Worm (Caenorhabditis elegans) whole organism, late embryonic: ENCODE data around the gene F58F6.5.

Experiments used
- K02D7.2 ChIP-seq: sonication (generic microtip); optimal IDR thresholded peaks from 2 replicates; lab custom pipeline; 2017; ENCODE audit warnings: mild to moderate bottlenecking, missing genetic modification characterization, missing compliant biosample characterization
- ama-1 ChIP-seq: fragments of 150-350 bp; optimal IDR thresholded peaks from 2 replicates; lab custom pipeline; 2014
- fax-1 ChIP-seq: sonication (generic microtip); optimal IDR thresholded peaks from 2 replicates; lab custom pipeline; 2016; ENCODE audit warnings: missing genotype, missing genetic modification characterization, missing compliant biosample characterization
- lin-11 ChIP-seq: fragments of 200-800 bp; sonication (Bioruptor generic); optimal IDR thresholded peaks from 2 replicates; lab custom pipeline; 2018; ENCODE audit warnings: mild to moderate bottlenecking, missing genetic modification characterization, missing compliant biosample characterization
- madf-2 ChIP-seq: sonication (generic microtip); optimal IDR thresholded peaks from 2 replicates; lab custom pipeline; 2017; ENCODE audit warnings: missing genetic modification characterization, missing compliant biosample characterization
- nfya-1 ChIP-seq: sonication (generic microtip); optimal IDR thresholded peaks from 2 replicates; lab custom pipeline; 2017; ENCODE audit warnings: missing genetic modification characterization, mild to moderate bottlenecking, missing compliant biosample characterization, antibody characterized with exemption, moderate library complexity
- nhr-11 ChIP-seq: fragments of 150-350 bp; optimal IDR thresholded peaks from 2 replicates; lab custom pipeline; 2014; ENCODE audit warnings: missing biosample characterization, missing genetic modification characterization
- pag-3 ChIP-seq: sonication (generic microtip); optimal IDR thresholded peaks from 2 replicates; lab custom pipeline; 2016; ENCODE audit warnings: missing compliant biosample characterization, missing genetic modification characterization, borderline replicate concordance
- tbx-2 ChIP-seq: sonication (generic microtip); optimal IDR thresholded peaks from 2 replicates; lab custom pipeline; 2016; ENCODE audit warnings: missing genetic modification characterization, missing compliant biosample characterization
- unc-42 ChIP-seq: sonication (generic microtip); optimal IDR thresholded peaks from 2 replicates; lab custom pipeline; 2016; ENCODE audit warnings: missing genotype, missing genetic modification characterization, missing compliant biosample characterization
- ztf-16 ChIP-seq: sonication (generic microtip); optimal IDR thresholded peaks from 2 replicates; lab custom pipeline; 2017; ENCODE audit warnings: missing genetic modification characterization, missing compliant biosample characterization

DNA sequence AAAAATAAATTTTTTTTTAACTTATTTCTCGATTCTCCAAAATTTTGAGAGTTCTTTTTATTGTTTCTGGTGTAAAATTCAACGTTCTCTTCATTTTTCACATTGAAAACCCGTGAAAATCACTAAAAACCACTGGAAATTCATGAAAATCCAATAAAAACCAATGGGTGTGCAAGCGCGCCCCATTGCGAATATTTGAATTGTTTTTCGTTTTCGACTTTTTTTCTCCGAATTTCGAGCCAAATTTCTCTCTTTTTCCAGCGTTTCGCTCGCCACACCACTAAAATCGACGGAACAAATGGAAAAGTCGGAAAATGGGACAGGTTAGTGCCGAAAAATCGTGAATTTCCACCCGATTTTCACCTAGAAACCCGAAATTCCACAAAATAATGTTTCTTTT is 33.1 kb upstream of the F58F6.5 start:
- no peak for TF ChIP-seq pag-3 (tag; lab: Kevin White, UChicago)
- no peak for TF ChIP-seq ztf-16 (tag; lab: Kevin White, UChicago)
- TF ChIP-seq K02D7.2 (tag; lab: Kevin White, UChicago) = no peak
- TF ChIP-seq tbx-2 = no peak
- TF ChIP-seq lin-11 (tag; lab: Kevin White, UChicago) = no peak
- no peak for TF ChIP-seq nfya-1 (tag; lab: Kevin White, UChicago)
- no peak for TF ChIP-seq nhr-11
- TF ChIP-seq unc-42 (tag; lab: Kevin White, UChicago) = no peak
- TF ChIP-seq fax-1 (tag; lab: Kevin White, UChicago) = no peak
- no peak for TF ChIP-seq madf-2
- no peak for TF ChIP-seq ama-1 (lab: Kevin White, UChicago)
